Worm (Caenorhabditis elegans) whole organism, L3 larva: ENCODE results near the gene F43G6.17.

Source experiments
- R02D3.7 ChIP-seq: fragments of 150-350 bp; optimal IDR thresholded peaks from 2 replicates; lab custom pipeline; 2014; ENCODE audit warnings: missing biosample characterization, missing genetic modification characterization
- ZK546.5 ChIP-seq: sonication (generic microtip); optimal IDR thresholded peaks from 2 replicates; lab custom pipeline; 2017; ENCODE audit warnings: missing biosample characterization, missing genetic modification characterization
- aly-2 ChIP-seq: fragments of 150-350 bp; optimal IDR thresholded peaks from 2 replicates; lab custom pipeline; 2014; ENCODE audit warnings: missing biosample characterization, missing genetic modification characterization
- ceh-16 ChIP-seq: sonication (generic microtip); optimal IDR thresholded peaks from 2 replicates; lab custom pipeline; 2017; ENCODE audit warnings: missing biosample characterization, missing genetic modification characterization
- ceh-82 ChIP-seq: fragments of 150-350 bp; optimal IDR thresholded peaks from 2 replicates; lab custom pipeline; 2014; ENCODE audit warnings: missing biosample characterization, missing genetic modification characterization
- ceh-9 ChIP-seq: sonication (generic microtip); optimal IDR thresholded peaks from 2 replicates; lab custom pipeline; 2018; ENCODE audit warnings: missing biosample characterization, missing genetic modification characterization
- egl-27 ChIP-seq: sonication (generic microtip); optimal IDR thresholded peaks from 4 replicates; lab custom pipeline; 2017; ENCODE audit warnings: missing biosample characterization, missing genetic modification reagents, missing genetic modification characterization
- egl-5 ChIP-seq: fragments of 150-350 bp; optimal IDR thresholded peaks from 2 replicates; lab custom pipeline; 2017; ENCODE audit warnings: missing biosample characterization, missing genetic modification reagents, missing genetic modification characterization, inconsistent platforms
- elt-1 ChIP-seq: fragments of 150-350 bp; optimal IDR thresholded peaks from 2 replicates; lab custom pipeline; 2014; ENCODE audit warnings: missing biosample characterization, missing genetic modification characterization
- elt-2 ChIP-seq: sonication (generic microtip); optimal IDR thresholded peaks from 2 replicates; lab custom pipeline; 2016; ENCODE audit warnings: missing genetic modification reagents, mild to moderate bottlenecking, missing genetic modification characterization, missing compliant biosample characterization
- elt-3 ChIP-seq, 3 experiments: fragments of 150-350 bp in 1 of 3; sonication (generic microtip) in 2 of 3; optimal IDR thresholded peaks; 2 replicates in 2 of 3; 4 replicates in 1 of 3; lab custom pipeline; 2014 to 2017; ENCODE audit warnings: missing biosample characterization in 3 of 3, missing genetic modification characterization in 3 of 3
- fkh-10 ChIP-seq: sonication (generic microtip); optimal IDR thresholded peaks from 2 replicates; lab custom pipeline; 2017; ENCODE audit warnings: missing biosample characterization, missing genetic modification reagents, missing genetic modification characterization
- fkh-2 ChIP-seq: fragments of 150-350 bp; optimal IDR thresholded peaks from 2 replicates; lab custom pipeline; 2014; ENCODE audit warnings: missing biosample characterization, missing genetic modification reagents, missing genetic modification characterization
- fos-1 ChIP-seq: fragments of 150-350 bp; optimal IDR thresholded peaks from 2 replicates; lab custom pipeline; 2014; ENCODE audit warnings: missing biosample characterization, missing genetic modification characterization
- hmg-11 ChIP-seq: sonication (generic microtip); optimal IDR thresholded peaks from 2 replicates; lab custom pipeline; 2016; ENCODE audit warnings: missing genetic modification characterization, missing compliant biosample characterization
- jun-1 ChIP-seq: fragments of 150-350 bp; optimal IDR thresholded peaks from 2 replicates; lab custom pipeline; 2014; ENCODE audit warnings: missing biosample characterization, missing genetic modification reagents, missing genetic modification characterization
- lin-15B ChIP-seq: fragments of 150-350 bp; optimal IDR thresholded peaks from 2 replicates; lab custom pipeline; 2014; ENCODE audit warnings: missing biosample characterization, missing genetic modification characterization
- lin-39 ChIP-seq: fragments of 150-350 bp; optimal IDR thresholded peaks from 2 replicates; lab custom pipeline; 2018; ENCODE audit warnings: missing biosample characterization, missing genetic modification reagents, missing genetic modification characterization
- lsy-12 ChIP-seq: sonication (generic microtip); optimal IDR thresholded peaks from 2 replicates; lab custom pipeline; 2016; ENCODE audit warnings: mild to moderate bottlenecking, missing genetic modification characterization, missing compliant biosample characterization
- mdl-1 ChIP-seq: fragments of 150-350 bp; optimal IDR thresholded peaks from 2 replicates; lab custom pipeline; 2014; ENCODE audit warnings: missing biosample characterization, missing genetic modification characterization
- mml-1 ChIP-seq: fragments of 150-350 bp; sonication (generic microtip); optimal IDR thresholded peaks from 3 replicates; lab custom pipeline; 2014; ENCODE audit warnings: missing biosample characterization, missing genetic modification characterization
- nfya-1 ChIP-seq: sonication (generic microtip); optimal IDR thresholded peaks from 2 replicates; lab custom pipeline; 2017; ENCODE audit warnings: missing genetic modification characterization, mild to moderate bottlenecking, missing compliant biosample characterization, antibody characterized with exemption, moderate library complexity; ENCODE audit not compliant: insufficient read depth
- nhr-11 ChIP-seq: fragments of 150-350 bp; optimal IDR thresholded peaks from 2 replicates; lab custom pipeline; 2014; ENCODE audit warnings: missing biosample characterization, missing genetic modification characterization
- nhr-23 ChIP-seq: fragments of 150-350 bp; optimal IDR thresholded peaks from 2 replicates; lab custom pipeline; 2014; ENCODE audit warnings: missing biosample characterization, missing genetic modification reagents, missing genetic modification characterization
- nhr-237 ChIP-seq: fragments of 150-350 bp; optimal IDR thresholded peaks from 2 replicates; lab custom pipeline; 2014; ENCODE audit warnings: missing biosample characterization, missing genetic modification characterization
- nhr-25 ChIP-seq: sonication (generic microtip); optimal IDR thresholded peaks from 2 replicates; lab custom pipeline; 2017; ENCODE audit warnings: missing biosample characterization, missing genetic modification characterization
- nhr-28 ChIP-seq: fragments of 150-350 bp; optimal IDR thresholded peaks from 2 replicates; lab custom pipeline; 2014; ENCODE audit warnings: missing biosample characterization, missing genetic modification characterization
- nhr-43 ChIP-seq: sonication (generic microtip); optimal IDR thresholded peaks from 2 replicates; lab custom pipeline; 2016; ENCODE audit warnings: mild to moderate bottlenecking, missing genetic modification characterization, missing compliant biosample characterization; ENCODE audit not compliant: poor library complexity, severe bottlenecking
- nhr-67 ChIP-seq: fragments of 150-350 bp; optimal IDR thresholded peaks from 2 replicates; lab custom pipeline; 2014; ENCODE audit warnings: missing biosample characterization, missing genetic modification characterization
- nhr-76 ChIP-seq: fragments of 150-350 bp; sonication (generic microtip); optimal IDR thresholded peaks from 5 replicates; lab custom pipeline; 2014; ENCODE audit warnings: missing biosample characterization, missing genetic modification characterization
- nhr-77 ChIP-seq: fragments of 150-350 bp; optimal IDR thresholded peaks from 2 replicates; lab custom pipeline; 2014; ENCODE audit warnings: missing biosample characterization, missing genetic modification characterization
- pha-4 ChIP-seq: fragments of 150-350 bp; optimal IDR thresholded peaks from 2 replicates; lab custom pipeline; 2014; ENCODE audit warnings: missing biosample characterization, missing genetic modification reagents, missing genetic modification characterization
- pqm-1 ChIP-seq: fragments of 150-350 bp; optimal IDR thresholded peaks from 2 replicates; lab custom pipeline; 2017; ENCODE audit warnings: missing biosample characterization, missing genetic modification characterization, inconsistent platforms
- skn-1 ChIP-seq: fragments of 150-350 bp; optimal IDR thresholded peaks from 2 replicates; lab custom pipeline; 2014; ENCODE audit warnings: missing biosample characterization, missing genetic modification characterization
- snpc-4 ChIP-seq: fragments of 150-350 bp; optimal IDR thresholded peaks from 2 replicates; lab custom pipeline; 2014; ENCODE audit warnings: missing biosample characterization, missing genetic modification characterization
- unc-39 ChIP-seq: sonication (generic microtip); optimal IDR thresholded peaks from 4 replicates; lab custom pipeline; 2017; ENCODE audit warnings: missing biosample characterization, missing genetic modification characterization
- zag-1 ChIP-seq: fragments of 150-350 bp; optimal IDR thresholded peaks from 2 replicates; lab custom pipeline; 2014; ENCODE audit warnings: missing biosample characterization, missing genetic modification characterization
- ztf-11 ChIP-seq: fragments of 150-350 bp; optimal IDR thresholded peaks from 2 replicates; lab custom pipeline; 2014; ENCODE audit warnings: missing biosample characterization, missing genetic modification characterization
- ztf-4 ChIP-seq: fragments of 150-350 bp; optimal IDR thresholded peaks from 2 replicates; lab custom pipeline; 2014; ENCODE audit warnings: missing biosample characterization, missing genetic modification characterization

The F43G6.17 gene

ce11 chrII:11777893-11778480, 24.6 kb upstream of the F43G6.17 start, which contains the start of the genes patr-1 and dna-2:
Gene patr-1, minus strand, starts transcription at chrII:11777943.
Gene dna-2, plus strand, starts transcription at chrII:11778430.
- TF ChIP-seq ceh-16 (tag; lab: Kevin White, UChicago): no peak
- peak; percentile 43 for TF ChIP-seq R02D3.7 (tag; lab: Kevin White, UChicago)
- no peak for TF ChIP-seq mdl-1 (tag; lab: Kevin White, UChicago)
- peak; percentile 24 for TF ChIP-seq lin-39 (tag; lab: Kevin White, UChicago)
- peak; percentile 49 for TF ChIP-seq nhr-25 (tag; lab: Kevin White, UChicago)
- no peak for TF ChIP-seq fkh-2
- no peak for TF ChIP-seq zag-1 (tag; lab: Kevin White, UChicago)
- TF ChIP-seq elt-2 (tag; lab: Kevin White, UChicago): peak; percentile 31
- TF ChIP-seq nhr-43 (tag; lab: Kevin White, UChicago): peak; percentile 19
- peak; percentile 5 for TF ChIP-seq egl-5 (tag; lab: Kevin White, UChicago)
- no peak for TF ChIP-seq snpc-4 (tag; lab: Kevin White, UChicago)
- no peak for TF ChIP-seq elt-1 (tag; lab: Kevin White, UChicago)
- TF ChIP-seq hmg-11 (tag; lab: Kevin White, UChicago): peak; percentile 36
- peak; percentile 48 for TF ChIP-seq nhr-23
- TF ChIP-seq ceh-9: no peak
- no peak for TF ChIP-seq unc-39 (tag; lab: Kevin White, UChicago)
- no peak for TF ChIP-seq nhr-237 (tag; lab: Kevin White, UChicago)
- peak; percentile 78 for TF ChIP-seq lin-15B (tag; lab: Kevin White, UChicago)
- no peak for TF ChIP-seq jun-1 (tag; lab: Kevin White, UChicago)
- TF ChIP-seq ztf-4 (tag; lab: Kevin White, UChicago): no peak
- peak; percentile 77 for TF ChIP-seq pha-4 (tag; lab: Kevin White, UChicago)
- peak; percentile 85 for TF ChIP-seq nfya-1 (tag; lab: Kevin White, UChicago)
- TF ChIP-seq skn-1: peak; percentile 45
- TF ChIP-seq elt-3 (tag; optimal IDR thresholded peaks at IDR 0.05; lab: Kevin White, UChicago): no peak

DNA sequence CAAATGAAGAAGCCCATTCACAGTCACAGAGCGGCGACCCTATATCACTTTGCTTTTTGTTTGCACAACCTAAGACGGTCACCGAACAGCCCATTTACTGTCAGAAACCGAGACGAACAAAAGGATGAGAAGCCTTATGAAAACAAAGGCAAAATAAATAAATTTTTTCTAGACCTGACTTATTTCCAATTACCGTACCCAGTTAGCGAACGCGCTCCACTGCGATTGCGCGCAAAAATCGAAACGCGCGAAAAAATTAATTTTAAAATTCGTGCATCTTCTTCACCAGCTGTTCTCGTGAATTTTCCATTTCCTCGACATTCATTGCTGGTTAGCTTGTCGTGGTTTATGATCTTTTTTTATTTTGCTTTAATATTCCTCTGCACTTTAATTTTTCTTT, 20.1 kb upstream of the F43G6.17 start, which contains the start of gene F43G6.16:
F43G6.16 (minus strand) TSS at position 141 of the 400 bp plus-strand sequence.
- TF ChIP-seq pha-4 (tag; lab: Kevin White, UChicago) (peak; percentile 55), lin-15B (tag; lab: Kevin White, UChicago) (no peak), nfya-1 (tag; lab: Kevin White, UChicago) (peak; percentile 21)

DNA sequence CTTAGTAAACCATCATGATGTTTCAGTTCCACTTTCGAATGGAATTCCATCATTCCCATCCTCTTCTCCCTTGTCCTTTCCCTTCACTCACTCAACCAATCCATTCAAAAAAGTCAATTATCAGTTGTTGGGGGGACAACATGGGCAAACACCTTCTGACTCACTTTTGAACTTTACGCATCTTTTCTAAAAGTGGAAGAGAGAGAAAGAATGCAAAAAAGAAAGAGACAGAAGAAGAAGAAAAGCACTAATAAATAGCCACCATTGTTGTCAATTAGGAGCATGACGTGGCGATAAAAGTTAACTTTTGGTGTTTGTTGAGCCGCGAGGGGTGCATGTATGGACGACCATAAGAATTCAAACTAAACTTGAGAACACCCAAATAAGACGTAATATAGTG, 14.5 kb upstream of the F43G6.17 start:
- TF ChIP-seq fkh-10: no peak
- peak; percentile 41 for TF ChIP-seq pha-4 (tag; lab: Kevin White, UChicago)

- no peak for TF ChIP-seq aly-2 (tag; lab: Kevin White, UChicago)
Observed at ce11 chrII:11790458-11790857, 12.1 kb upstream of the F43G6.17 start, which contains the start of gene F43G6.4. Gene F43G6.4, plus strand, starts transcription at chrII:11790758.

ce11 chrII:11794392-11794791, 8.2 kb upstream of the F43G6.17 start:
- TF ChIP-seq lin-39 (tag; lab: Kevin White, UChicago) (peak; percentile 44), ZK546.5 (no peak)

ce11 chrII:11797194-11797593, 5.4 kb upstream of the F43G6.17 start:
- no peak for TF ChIP-seq nhr-77 (tag; lab: Kevin White, UChicago)
- no peak for TF ChIP-seq fos-1 (tag; lab: Kevin White, UChicago)
- no peak for TF ChIP-seq fkh-2
- TF ChIP-seq ceh-82: no peak
- no peak for TF ChIP-seq lsy-12 (tag; lab: Kevin White, UChicago)
- peak; percentile 90 for TF ChIP-seq pha-4 (tag; lab: Kevin White, UChicago)
- no peak for TF ChIP-seq snpc-4 (tag; lab: Kevin White, UChicago)
- TF ChIP-seq elt-2 (tag; lab: Kevin White, UChicago): peak; percentile 92
- no peak for TF ChIP-seq elt-1 (tag; lab: Kevin White, UChicago)
- no peak for TF ChIP-seq elt-3 (tag; optimal IDR thresholded peaks at IDR 0.05; lab: Kevin White, UChicago)
- no peak for TF ChIP-seq nhr-11 (tag; lab: Kevin White, UChicago)
- TF ChIP-seq nhr-67 (tag; lab: Kevin White, UChicago): no peak
- no peak for TF ChIP-seq nhr-28
- no peak for TF ChIP-seq ceh-9
- no peak for TF ChIP-seq aly-2 (tag; lab: Kevin White, UChicago)
- no peak for TF ChIP-seq egl-27 (tag; lab: Kevin White, UChicago)
- no peak for TF ChIP-seq ZK546.5
- TF ChIP-seq ztf-11 (tag; lab: Kevin White, UChicago): no peak
- TF ChIP-seq mml-1 (tag; lab: Kevin White, UChicago): no peak
- no peak for TF ChIP-seq zag-1 (tag; lab: Kevin White, UChicago)
- TF ChIP-seq nhr-23: no peak
- TF ChIP-seq nhr-76 (tag; lab: Kevin White, UChicago): no peak
- TF ChIP-seq pqm-1: peak; percentile 58
- TF ChIP-seq, all 47 proteins: peak for 3
